Worm (Caenorhabditis elegans) whole organism, early embryonic: ENCODE measurements around the gene rabr-4.

Experiments used
- tbx-37 ChIP-seq: fragments of 200-800 bp; sonication (Bioruptor generic); conservative IDR thresholded peaks from 2 replicates; pipeline ENCODE4 v1.3.6; 2022; ENCODE audit warnings: missing genetic modification reagents, missing genetic modification characterization, missing compliant biosample characterization
- tra-4 ChIP-seq: sonication (generic microtip); optimal IDR thresholded peaks from 2 replicates; lab custom pipeline; 2017; ENCODE audit warnings: missing genetic modification characterization, missing compliant biosample characterization

- TF ChIP-seq tra-4 (tag; lab: Kevin White, UChicago) = no peak
- TF ChIP-seq tbx-37 (GFP tag; lab: Robert Waterston, UW) = no peak
These were observed 14.4 kb upstream of the rabr-4 start, which contains the start of gene str-106 for ce11 chrV:16180350-16180749.
